Worm (Caenorhabditis elegans) whole organism, L3 larva: ENCODE measurements around the gene mog-4.

ENCODE experiments used
- R02D3.7 ChIP-seq: fragments of 150-350 bp; optimal IDR thresholded peaks from 2 replicates; lab custom pipeline; 2014; ENCODE audit warnings: missing biosample characterization, missing genetic modification characterization
- ZK546.5 ChIP-seq: sonication (generic microtip); optimal IDR thresholded peaks from 2 replicates; lab custom pipeline; 2017; ENCODE audit warnings: missing biosample characterization, missing genetic modification characterization
- aly-2 ChIP-seq: fragments of 150-350 bp; optimal IDR thresholded peaks from 2 replicates; lab custom pipeline; 2014; ENCODE audit warnings: missing biosample characterization, missing genetic modification characterization
- ama-1 ChIP-seq: fragments of 150-350 bp; optimal IDR thresholded peaks from 2 replicates; lab custom pipeline; 2018
- ceh-16 ChIP-seq: sonication (generic microtip); optimal IDR thresholded peaks from 2 replicates; lab custom pipeline; 2017; ENCODE audit warnings: missing biosample characterization, missing genetic modification characterization
- ceh-28 ChIP-seq: fragments of 150-350 bp; optimal IDR thresholded peaks from 2 replicates; lab custom pipeline; 2014; ENCODE audit warnings: missing biosample characterization, missing genetic modification reagents, missing genetic modification characterization
- ceh-9 ChIP-seq: sonication (generic microtip); optimal IDR thresholded peaks from 2 replicates; lab custom pipeline; 2018; ENCODE audit warnings: missing biosample characterization, missing genetic modification characterization
- daf-12 ChIP-seq: fragments of 150-350 bp; optimal IDR thresholded peaks from 2 replicates; lab custom pipeline; 2014; ENCODE audit warnings: missing biosample characterization, missing genetic modification reagents, missing genetic modification characterization
- egl-5 ChIP-seq: fragments of 150-350 bp; optimal IDR thresholded peaks from 2 replicates; lab custom pipeline; 2017; ENCODE audit warnings: missing biosample characterization, missing genetic modification reagents, missing genetic modification characterization, inconsistent platforms
- elt-1 ChIP-seq: fragments of 150-350 bp; optimal IDR thresholded peaks from 2 replicates; lab custom pipeline; 2014; ENCODE audit warnings: missing biosample characterization, missing genetic modification characterization
- elt-2 ChIP-seq: sonication (generic microtip); optimal IDR thresholded peaks from 2 replicates; lab custom pipeline; 2016; ENCODE audit warnings: missing genetic modification reagents, mild to moderate bottlenecking, missing genetic modification characterization, missing compliant biosample characterization
- elt-3 ChIP-seq, 3 experiments: fragments of 150-350 bp in 1 of 3; sonication (generic microtip) in 2 of 3; optimal IDR thresholded peaks; 2 replicates in 2 of 3; 4 replicates in 1 of 3; lab custom pipeline; 2014 to 2017; ENCODE audit warnings: missing biosample characterization in 3 of 3, missing genetic modification characterization in 3 of 3
- eor-1 ChIP-seq, 2 experiments: fragments of 150-350 bp; optimal IDR thresholded peaks; 2 replicates each; lab custom pipeline; 2014 to 2018; ENCODE audit warnings: missing biosample characterization in 2 of 2, missing genetic modification characterization in 2 of 2
- fkh-10 ChIP-seq: sonication (generic microtip); optimal IDR thresholded peaks from 2 replicates; lab custom pipeline; 2017; ENCODE audit warnings: missing biosample characterization, missing genetic modification reagents, missing genetic modification characterization
- fkh-2 ChIP-seq: fragments of 150-350 bp; optimal IDR thresholded peaks from 2 replicates; lab custom pipeline; 2014; ENCODE audit warnings: missing biosample characterization, missing genetic modification reagents, missing genetic modification characterization
- fos-1 ChIP-seq: fragments of 150-350 bp; optimal IDR thresholded peaks from 2 replicates; lab custom pipeline; 2014; ENCODE audit warnings: missing biosample characterization, missing genetic modification characterization
- lin-15B ChIP-seq: fragments of 150-350 bp; optimal IDR thresholded peaks from 2 replicates; lab custom pipeline; 2014; ENCODE audit warnings: missing biosample characterization, missing genetic modification characterization
- lin-39 ChIP-seq: fragments of 150-350 bp; optimal IDR thresholded peaks from 2 replicates; lab custom pipeline; 2018; ENCODE audit warnings: missing biosample characterization, missing genetic modification reagents, missing genetic modification characterization
- mdl-1 ChIP-seq: fragments of 150-350 bp; optimal IDR thresholded peaks from 2 replicates; lab custom pipeline; 2014; ENCODE audit warnings: missing biosample characterization, missing genetic modification characterization
- mml-1 ChIP-seq: fragments of 150-350 bp; sonication (generic microtip); optimal IDR thresholded peaks from 3 replicates; lab custom pipeline; 2014; ENCODE audit warnings: missing biosample characterization, missing genetic modification characterization
- nfya-1 ChIP-seq: sonication (generic microtip); optimal IDR thresholded peaks from 2 replicates; lab custom pipeline; 2017; ENCODE audit warnings: missing genetic modification characterization, mild to moderate bottlenecking, missing compliant biosample characterization, antibody characterized with exemption, moderate library complexity; ENCODE audit not compliant: insufficient read depth
- nhr-11 ChIP-seq: fragments of 150-350 bp; optimal IDR thresholded peaks from 2 replicates; lab custom pipeline; 2014; ENCODE audit warnings: missing biosample characterization, missing genetic modification characterization
- nhr-12 ChIP-seq: fragments of 150-350 bp; optimal IDR thresholded peaks from 2 replicates; lab custom pipeline; 2014; ENCODE audit warnings: missing biosample characterization, missing genetic modification characterization
- nhr-23 ChIP-seq: fragments of 150-350 bp; optimal IDR thresholded peaks from 2 replicates; lab custom pipeline; 2014; ENCODE audit warnings: missing biosample characterization, missing genetic modification reagents, missing genetic modification characterization
- nhr-237 ChIP-seq: fragments of 150-350 bp; optimal IDR thresholded peaks from 2 replicates; lab custom pipeline; 2014; ENCODE audit warnings: missing biosample characterization, missing genetic modification characterization
- nhr-25 ChIP-seq: sonication (generic microtip); optimal IDR thresholded peaks from 2 replicates; lab custom pipeline; 2017; ENCODE audit warnings: missing biosample characterization, missing genetic modification characterization
- nhr-43 ChIP-seq: sonication (generic microtip); optimal IDR thresholded peaks from 2 replicates; lab custom pipeline; 2016; ENCODE audit warnings: mild to moderate bottlenecking, missing genetic modification characterization, missing compliant biosample characterization; ENCODE audit not compliant: poor library complexity, severe bottlenecking
- nhr-67 ChIP-seq: fragments of 150-350 bp; optimal IDR thresholded peaks from 2 replicates; lab custom pipeline; 2014; ENCODE audit warnings: missing biosample characterization, missing genetic modification characterization
- nhr-76 ChIP-seq: fragments of 150-350 bp; sonication (generic microtip); optimal IDR thresholded peaks from 5 replicates; lab custom pipeline; 2014; ENCODE audit warnings: missing biosample characterization, missing genetic modification characterization
- nhr-77 ChIP-seq: fragments of 150-350 bp; optimal IDR thresholded peaks from 2 replicates; lab custom pipeline; 2014; ENCODE audit warnings: missing biosample characterization, missing genetic modification characterization
- pha-4 ChIP-seq: fragments of 150-350 bp; optimal IDR thresholded peaks from 2 replicates; lab custom pipeline; 2014; ENCODE audit warnings: missing biosample characterization, missing genetic modification reagents, missing genetic modification characterization
- pqm-1 ChIP-seq: fragments of 150-350 bp; optimal IDR thresholded peaks from 2 replicates; lab custom pipeline; 2017; ENCODE audit warnings: missing biosample characterization, missing genetic modification characterization, inconsistent platforms
- tbx-2 ChIP-seq: sonication (generic microtip); optimal IDR thresholded peaks from 2 replicates; lab custom pipeline; 2016; ENCODE audit warnings: mild to moderate bottlenecking, missing genetic modification characterization, missing compliant biosample characterization
- unc-39 ChIP-seq: sonication (generic microtip); optimal IDR thresholded peaks from 4 replicates; lab custom pipeline; 2017; ENCODE audit warnings: missing biosample characterization, missing genetic modification characterization
- unc-62 ChIP-seq: fragments of 150-350 bp; sonication (generic microtip); optimal IDR thresholded peaks from 4 replicates; lab custom pipeline; 2014; ENCODE audit warnings: missing biosample characterization, missing genetic modification reagents, missing genetic modification characterization
- zag-1 ChIP-seq: fragments of 150-350 bp; optimal IDR thresholded peaks from 2 replicates; lab custom pipeline; 2014; ENCODE audit warnings: missing biosample characterization, missing genetic modification characterization
- ztf-4 ChIP-seq: fragments of 150-350 bp; optimal IDR thresholded peaks from 2 replicates; lab custom pipeline; 2014; ENCODE audit warnings: missing biosample characterization, missing genetic modification characterization

mog-4 gene

ce11 chrII:14602735-14603134 is 41.3 kb upstream of the mog-4 start:
- no peak for TF ChIP-seq nhr-76 (tag; lab: Kevin White, UChicago)
- no peak for TF ChIP-seq nhr-12 (tag; lab: Kevin White, UChicago)
- TF ChIP-seq pqm-1 (tag; lab: Kevin White, UChicago) = no peak
- TF ChIP-seq zag-1 (tag; lab: Kevin White, UChicago) = no peak
- TF ChIP-seq nhr-67 = no peak
- TF ChIP-seq ama-1 (lab: Kevin White, UChicago) = peak; percentile 58
- no peak for TF ChIP-seq nhr-23
- TF ChIP-seq lin-15B (tag; lab: Kevin White, UChicago) = no peak
- TF ChIP-seq ceh-28 = no peak
- no peak for TF ChIP-seq fos-1 (tag; lab: Kevin White, UChicago)
- no peak for TF ChIP-seq unc-39 (tag; lab: Kevin White, UChicago)
- peak; percentile 18 for TF ChIP-seq elt-2 (tag; lab: Kevin White, UChicago)
- TF ChIP-seq nfya-1 = no peak
- no peak for TF ChIP-seq nhr-43 (tag; lab: Kevin White, UChicago)
- TF ChIP-seq R02D3.7 (tag; lab: Kevin White, UChicago) = no peak
- TF ChIP-seq aly-2 (tag; lab: Kevin White, UChicago) = no peak

- no peak for TF ChIP-seq elt-1 (tag; lab: Kevin White, UChicago)
- no peak for TF ChIP-seq egl-5
- no peak for TF ChIP-seq nhr-43 (tag; lab: Kevin White, UChicago)
- peak; percentile 13 for TF ChIP-seq nfya-1
- no peak for TF ChIP-seq ceh-9 (tag; lab: Kevin White, UChicago)
- TF ChIP-seq fkh-10 (GFP tag; lab: Kevin White, UChicago) = no peak
- no peak for TF ChIP-seq unc-39 (tag; lab: Kevin White, UChicago)
- TF ChIP-seq unc-62 = no peak
- peak; percentile 92 for TF ChIP-seq ama-1 (lab: Kevin White, UChicago)
- TF ChIP-seq, all 47 proteins: peak for 2
Observed at ce11 chrII:14600852-14601313, 39.5 kb upstream of the mog-4 start, which contains the start of gene tps-2. TSS of gene tps-2 (plus strand) at chrII:14600902.

ce11 chrII:14599933-14600630 is 38.7 kb upstream of the mog-4 start:
- TF ChIP-seq nhr-237 (tag; lab: Kevin White, UChicago) = no peak
- TF ChIP-seq nhr-77 = no peak
- TF ChIP-seq elt-2 (tag; lab: Kevin White, UChicago) = peak; percentile 39
- no peak for TF ChIP-seq nhr-25
- TF ChIP-seq ZK546.5 (tag; lab: Kevin White, UChicago) = no peak
- TF ChIP-seq pqm-1 (tag; lab: Kevin White, UChicago) = peak; percentile 63
- TF ChIP-seq elt-1 (tag; lab: Kevin White, UChicago) = peak; percentile 48
- TF ChIP-seq mml-1 (tag; lab: Kevin White, UChicago) = peak; percentile 9
- TF ChIP-seq nhr-23 = peak; percentile 28
- peak; percentile 78 for TF ChIP-seq ama-1 (lab: Kevin White, UChicago)
- TF ChIP-seq elt-3 (tag; optimal IDR thresholded peaks at IDR 0.05; lab: Kevin White, UChicago) = no peak
- TF ChIP-seq pha-4 (tag; lab: Kevin White, UChicago) = peak; percentile 47
- TF ChIP-seq nhr-43 (tag; lab: Kevin White, UChicago) = peak; percentile 48
- peak; percentile 35 for TF ChIP-seq nfya-1

DNA sequence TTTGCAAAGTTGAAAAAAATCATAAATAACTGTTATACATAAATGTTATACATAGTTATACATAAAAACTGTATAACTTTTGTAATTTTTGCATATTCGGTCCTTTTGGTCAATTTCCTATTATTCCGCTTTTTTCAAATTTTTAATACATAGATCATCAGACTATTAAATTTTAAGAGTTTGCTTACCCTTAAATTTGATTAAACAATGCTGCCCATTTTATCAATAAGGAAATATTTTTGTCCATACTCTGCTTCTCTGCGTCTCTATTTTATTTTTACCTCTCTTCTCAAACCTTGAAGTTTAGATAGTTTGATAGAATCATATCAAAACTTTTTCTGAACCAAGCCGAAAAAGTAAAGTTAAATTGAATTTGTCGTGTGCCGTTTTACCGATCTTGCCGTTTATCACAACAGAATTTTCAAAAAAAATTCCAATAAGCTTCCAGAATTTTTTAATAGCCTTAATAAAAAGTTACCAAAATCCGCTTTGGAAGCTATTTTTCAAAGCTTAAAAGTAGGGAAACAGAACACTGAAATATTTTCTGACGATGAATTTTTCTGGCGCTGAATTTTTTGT is 38.0 kb upstream of the mog-4 start:
- TF ChIP-seq ceh-9 (tag; lab: Kevin White, UChicago) = no peak
- TF ChIP-seq ceh-16 = no peak
- peak; percentile 75 for TF ChIP-seq ama-1 (lab: Kevin White, UChicago)
- TF ChIP-seq ztf-4 (tag; lab: Kevin White, UChicago) = no peak
- peak; percentile 58 for TF ChIP-seq pha-4 (tag; lab: Kevin White, UChicago)
- peak; percentile 35 for TF ChIP-seq pqm-1 (tag; lab: Kevin White, UChicago)
- TF ChIP-seq, all 47 proteins: peak for 3

- TF ChIP-seq nhr-23 (no peak), ztf-4 (tag; lab: Kevin White, UChicago) (no peak), nhr-11 (tag; lab: Kevin White, UChicago) (peak; percentile 78), aly-2 (tag; lab: Kevin White, UChicago) (no peak), mml-1 (tag; lab: Kevin White, UChicago) (peak; percentile 30), pqm-1 (tag; lab: Kevin White, UChicago) (peak; percentile 95), pha-4 (tag; lab: Kevin White, UChicago) (no peak), nhr-76 (tag; lab: Kevin White, UChicago) (no peak), nhr-25 (no peak), ceh-16 (no peak), nhr-12 (tag; lab: Kevin White, UChicago) (no peak), eor-1 (tag; optimal IDR thresholded peaks at IDR 0.05; lab: Kevin White, UChicago) (no peak), nhr-67 (no peak), lin-39 (tag; lab: Kevin White, UChicago) (no peak), daf-12 (tag; lab: Kevin White, UChicago) (no peak), nhr-237 (tag; lab: Kevin White, UChicago) (no peak), zag-1 (tag; lab: Kevin White, UChicago) (no peak), unc-39 (tag; lab: Kevin White, UChicago) (no peak), tbx-2 (tag; lab: Kevin White, UChicago) (no peak), nfya-1 (peak; percentile 81), R02D3.7 (tag; lab: Kevin White, UChicago) (no peak), mdl-1 (tag; lab: Kevin White, UChicago) (no peak), nhr-77 (peak; percentile 9), unc-62 (no peak), ZK546.5 (tag; lab: Kevin White, UChicago) (no peak), fkh-2 (tag; lab: Kevin White, UChicago) (peak; percentile 74), lin-15B (tag; lab: Kevin White, UChicago) (peak; percentile 37), egl-5 (no peak), elt-1 (tag; lab: Kevin White, UChicago) (no peak)
Observed at ce11 chrII:14598367-14598766, 37.0 kb upstream of the mog-4 start.
